Fruit fly (Drosophila melanogaster): Measurements from ENCODE around the gene CG11694.

- TF ChIP-seq psq (optimal IDR thresholded peaks at IDR 0.05) (no peak), Sin3A (optimal IDR thresholded peaks at IDR 0.05) (no peak), Myc (optimal IDR thresholded peaks at IDR 0.05) (no peak), h (optimal IDR thresholded peaks at IDR 0.05) (no peak), insv (optimal IDR thresholded peaks at IDR 0.05) (no peak), ttk (optimal IDR thresholded peaks at IDR 0.05) (no peak)
Observed at dm6 chr3R:8272573-8273165, 39.3 kb downstream of the CG11694 start.

Measured in Kc167 (cell line).